Worm (Caenorhabditis elegans) whole organism, L4 larva: ENCODE results near the gene H41C03.3.

Source experiments
- F26F4.8 ChIP-seq: fragments of 200-800 bp; sonication (Bioruptor generic); conservative IDR thresholded peaks from 2 replicates; pipeline ENCODE4 v1.3.6; 2022; ENCODE audit warnings: missing genetic modification characterization, missing compliant biosample characterization
- Y105C5A.15 ChIP-seq: fragments of 200-800 bp; sonication (Bioruptor generic); IDR thresholded peaks from 2 replicates; pipeline ENCODE4 v1.3.6; 2022; ENCODE audit warnings: missing genetic modification characterization, missing compliant biosample characterization
- Y48G9A.11 ChIP-seq: fragments of 200-800 bp; sonication (Bioruptor generic); IDR thresholded peaks from 2 replicates; pipeline ENCODE4 v1.3.6; 2022; ENCODE audit warnings: missing genetic modification reagents, missing genetic modification characterization, missing compliant biosample characterization
- Y5F2A.4 ChIP-seq: fragments of 200-800 bp; sonication (Bioruptor generic); optimal IDR thresholded peaks from 2 replicates; lab custom pipeline; 2018; ENCODE audit warnings: mild to moderate bottlenecking, missing genetic modification characterization, missing compliant biosample characterization
- aha-1 ChIP-seq: fragments of 150-350 bp; peaks from one replicate; lab custom pipeline; 2014; ENCODE audit warnings: missing biosample characterization, missing genetic modification characterization
- ama-1 ChIP-seq: fragments of 150-350 bp; optimal IDR thresholded peaks from 2 replicates; lab custom pipeline; 2014; ENCODE audit warnings: inconsistent platforms, mixed read lengths
- ceh-32 ChIP-seq: sonication (generic microtip); optimal IDR thresholded peaks from 2 replicates; lab custom pipeline; 2016; ENCODE audit warnings: mild to moderate bottlenecking, missing genetic modification characterization, missing compliant biosample characterization; ENCODE audit not compliant: poor library complexity
- ceh-44 ChIP-seq: fragments of 200-800 bp; sonication (Bioruptor generic); IDR thresholded peaks from 2 replicates; pipeline ENCODE4 v1.3.6; 2022; ENCODE audit warnings: missing genetic modification reagents, missing genetic modification characterization, missing compliant biosample characterization
- ceh-82 ChIP-seq: sonication (generic microtip); optimal IDR thresholded peaks from 2 replicates; lab custom pipeline; 2017; ENCODE audit warnings: missing biosample characterization, missing genetic modification characterization
- daf-16 ChIP-seq, 3 experiments: sonication (generic microtip); optimal IDR thresholded peaks; 2 replicates each; lab custom pipeline; 2016 to 2017; ENCODE audit warnings: missing genetic modification characterization in 3 of 3, missing genetic modification reagents in 3 of 3, mild to moderate bottlenecking in 2 of 3, missing compliant biosample characterization in 2 of 3, missing biosample characterization in 1 of 3, moderate library complexity in 1 of 3
- dmd-6 ChIP-seq: fragments of 200-800 bp; sonication (Bioruptor generic); IDR thresholded peaks from 2 replicates; pipeline ENCODE4 v1.3.6; 2022; ENCODE audit warnings: missing genetic modification reagents, missing genetic modification characterization, missing compliant biosample characterization
- dmd-8 ChIP-seq: fragments of 200-800 bp; sonication (Bioruptor generic); IDR thresholded peaks from 2 replicates; pipeline ENCODE4 v1.3.6; 2022; ENCODE audit warnings: missing genetic modification characterization, missing compliant biosample characterization
- dve-1 ChIP-seq: sonication (generic microtip); optimal IDR thresholded peaks from 2 replicates; lab custom pipeline; 2017; ENCODE audit warnings: antibody characterized with exemption, mild to moderate bottlenecking, missing genetic modification characterization, missing compliant biosample characterization; ENCODE audit not compliant: insufficient read depth
- egl-43 ChIP-seq: fragments of 200-800 bp; sonication (Bioruptor generic); IDR thresholded peaks from 2 replicates; pipeline ENCODE4 v1.3.6; 2022; ENCODE audit warnings: missing genetic modification reagents, missing genetic modification characterization, missing compliant biosample characterization
- fkh-10 ChIP-seq: fragments of 150-350 bp; optimal IDR thresholded peaks from 2 replicates; lab custom pipeline; 2014; ENCODE audit warnings: missing biosample characterization, missing genetic modification reagents, missing genetic modification characterization
- hlh-11 ChIP-seq: fragments of 200-800 bp; sonication (Bioruptor generic); optimal IDR thresholded peaks from 2 replicates; lab custom pipeline; 2018; ENCODE audit warnings: mild to moderate bottlenecking, missing genetic modification characterization, missing compliant biosample characterization
- jun-1 ChIP-seq: fragments of 150-350 bp; optimal IDR thresholded peaks from 2 replicates; lab custom pipeline; 2014; ENCODE audit warnings: missing biosample characterization, missing genetic modification reagents, missing genetic modification characterization
- lim-7 ChIP-seq: fragments of 200-800 bp; sonication (Bioruptor generic); IDR thresholded peaks from 2 replicates; pipeline ENCODE4 v1.3.6; 2022; ENCODE audit warnings: missing genetic modification characterization, missing compliant biosample characterization
- lin-38 ChIP-seq: fragments of 200-800 bp; sonication (Bioruptor generic); IDR thresholded peaks from 2 replicates; pipeline ENCODE4 v1.3.6; 2022; ENCODE audit warnings: missing genetic modification reagents, missing genetic modification characterization, missing compliant biosample characterization
- madf-5 ChIP-seq, 2 experiments: fragments of 200-800 bp; sonication (Bioruptor generic); IDR thresholded peaks; 2 replicates each; pipeline ENCODE4 v1.3.6; 2022; ENCODE audit warnings: missing compliant biosample characterization in 2 of 2, missing genetic modification characterization in 2 of 2
- mep-1 ChIP-seq: fragments of 150-350 bp; sonication (generic microtip); optimal IDR thresholded peaks from 3 replicates; lab custom pipeline; 2014; ENCODE audit warnings: missing biosample characterization, missing genetic modification characterization
- mes-2 ChIP-seq: sonication (generic microtip); optimal IDR thresholded peaks from 2 replicates; lab custom pipeline; 2016; ENCODE audit warnings: missing genotype, mild to moderate bottlenecking, missing genetic modification characterization, missing compliant biosample characterization; ENCODE audit not compliant: poor library complexity, severe bottlenecking
- nhr-28 ChIP-seq: fragments of 150-350 bp; optimal IDR thresholded peaks from 2 replicates; lab custom pipeline; 2014; ENCODE audit warnings: missing biosample characterization, missing genetic modification characterization
- nhr-6 ChIP-seq: fragments of 150-350 bp; optimal IDR thresholded peaks from 2 replicates; lab custom pipeline; 2014; ENCODE audit warnings: missing biosample characterization, missing genetic modification characterization
- pha-4 ChIP-seq, 2 experiments: fragments of 150-350 bp in 1 of 2; fragments of 200-800 bp in 1 of 2; sonication (Bioruptor generic) in 1 of 2; IDR thresholded peaks in 1 of 2; optimal IDR thresholded peaks in 1 of 2; 2 replicates each; pipeline versions ENCODE4 v1.3.6 to Lab custom; 2014 to 2022; ENCODE audit warnings: missing genetic modification characterization in 2 of 2, missing genetic modification reagents in 2 of 2, missing biosample characterization in 1 of 2, missing compliant biosample characterization in 1 of 2
- php-3 ChIP-seq: fragments of 200-800 bp; sonication (Bioruptor generic); IDR thresholded peaks from 2 replicates; pipeline ENCODE4 v1.3.6; 2022; ENCODE audit warnings: missing genetic modification reagents, missing genetic modification characterization, missing compliant biosample characterization
- pqm-1 ChIP-seq: sonication (generic microtip); optimal IDR thresholded peaks from 2 replicates; lab custom pipeline; 2017; ENCODE audit warnings: missing biosample characterization, missing genetic modification characterization
- rbr-2 ChIP-seq: sonication (generic microtip); optimal IDR thresholded peaks from 2 replicates; lab custom pipeline; 2016; ENCODE audit warnings: missing genotype, missing genetic modification characterization, missing compliant biosample characterization
- snpc-4 ChIP-seq: fragments of 150-350 bp; optimal IDR thresholded peaks from 2 replicates; lab custom pipeline; 2014; ENCODE audit warnings: missing biosample characterization, missing genetic modification characterization
- spr-1 ChIP-seq: sonication (generic microtip); optimal IDR thresholded peaks from 2 replicates; lab custom pipeline; 2016; ENCODE audit warnings: mild to moderate bottlenecking, missing genetic modification characterization, missing compliant biosample characterization
- tag-97 ChIP-seq: fragments of 200-800 bp; sonication (Bioruptor generic); IDR thresholded peaks from 2 replicates; pipeline ENCODE4 v1.3.6; 2022; ENCODE audit warnings: missing genetic modification characterization, missing compliant biosample characterization
- unc-39 ChIP-seq: sonication (generic microtip); optimal IDR thresholded peaks from 2 replicates; lab custom pipeline; 2017; ENCODE audit warnings: missing biosample characterization, missing genetic modification characterization
- unc-62 ChIP-seq, 3 experiments: fragments of 150-350 bp in 1 of 3; sonication (generic microtip); optimal IDR thresholded peaks in 2 of 3; peaks in 1 of 3; 1 replicate in 1 of 3; 2 replicates in 2 of 3; lab custom pipeline; 2014 to 2017; ENCODE audit warnings: missing biosample characterization in 3 of 3, missing genetic modification characterization in 3 of 3, missing genetic modification reagents in 3 of 3, missing genotype in 1 of 3
- vab-7 ChIP-seq: fragments of 200-800 bp; sonication (Bioruptor generic); IDR thresholded peaks from 2 replicates; pipeline ENCODE4 v1.3.6; 2022; ENCODE audit warnings: missing genetic modification reagents, missing genetic modification characterization, missing compliant biosample characterization
- zfp-2 ChIP-seq: sonication (generic microtip); optimal IDR thresholded peaks from 2 replicates; lab custom pipeline; 2016; ENCODE audit warnings: mild to moderate bottlenecking, missing genetic modification characterization, missing compliant biosample characterization
- zip-2 ChIP-seq: fragments of 150-350 bp; optimal IDR thresholded peaks from 2 replicates; lab custom pipeline; 2014; ENCODE audit warnings: missing biosample characterization, missing genetic modification characterization

The H41C03.3 gene

DNA sequence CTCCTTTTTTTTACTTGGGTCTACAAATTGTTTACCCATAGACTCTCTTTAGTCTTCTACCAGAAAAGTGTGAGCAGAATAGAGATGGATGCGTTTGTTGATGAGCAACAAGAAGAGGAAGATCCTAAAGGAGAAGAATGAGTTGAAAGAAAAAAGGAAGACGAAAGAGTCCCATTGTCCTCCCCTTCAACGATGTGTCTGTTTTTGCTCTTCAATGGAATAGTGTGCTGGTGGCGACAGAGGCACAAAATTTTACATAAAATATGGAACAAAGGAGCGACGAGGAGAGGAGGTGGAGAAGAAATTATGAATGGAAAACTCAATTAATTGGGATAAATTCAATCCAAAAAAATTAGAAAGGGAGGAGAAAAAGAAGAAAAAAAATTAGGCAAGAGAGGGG, 15.0 kb downstream of the H41C03.3 start:
- TF ChIP-seq fkh-10 (GFP tag; lab: Kevin White, UChicago) (peak; percentile 87), ceh-32 (tag; lab: Kevin White, UChicago) (no peak)

DNA sequence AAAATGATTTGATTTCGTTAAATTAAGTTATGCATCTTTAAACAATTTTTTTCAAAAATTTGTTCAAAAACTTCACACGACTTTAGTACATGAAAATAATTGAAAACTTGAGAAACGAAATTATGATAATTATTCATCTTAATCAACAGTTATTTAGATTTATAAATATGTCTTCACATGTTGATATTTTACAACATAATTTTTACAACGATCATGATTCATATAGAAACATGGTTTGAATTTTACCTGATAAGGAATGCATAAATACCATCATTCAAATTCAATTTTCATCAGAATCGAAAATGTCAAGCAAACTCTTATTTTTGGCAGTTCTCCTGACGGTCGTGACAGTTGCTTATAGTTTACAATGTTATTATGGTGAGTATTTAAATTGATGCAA, 18.3 kb downstream of the H41C03.3 start, which contains the start of gene tag-234:
TSS of gene tag-234 (plus strand) at position 301 of the 400 bp plus-strand sequence.
- TF ChIP-seq F26F4.8 (GFP tag; lab: Robert Waterston, UW) (no peak), Y105C5A.15 (GFP tag; lab: Robert Waterston, UW) (no peak), daf-16 (GFP tag; optimal IDR thresholded peaks at IDR 0.05; lab: Kevin White, UChicago) (no peak), daf-16 (tag; optimal IDR thresholded peaks at IDR 0.05; lab: Kevin White, UChicago) (peak; percentile 64), madf-5 (GFP tag; IDR thresholded peaks at IDR 0.05; lab: Robert Waterston, UW) (no peak), zip-2 (tag; lab: Kevin White, UChicago) (no peak), nhr-28 (tag; lab: Kevin White, UChicago) (peak; percentile 4), unc-62 (GFP tag; optimal IDR thresholded peaks at IDR 0.05 in 1 of 2; lab: Kevin White, UChicago) (no peak), unc-62 (tag; optimal IDR thresholded peaks at IDR 0.05; lab: Kevin White, UChicago) (no peak), rbr-2 (tag; lab: Kevin White, UChicago) (no peak), spr-1 (tag; lab: Kevin White, UChicago) (no peak), tag-97 (GFP tag; lab: Robert Waterston, UW) (no peak), snpc-4 (tag; lab: Kevin White, UChicago) (no peak), Y5F2A.4 (GFP tag; lab: Kevin White, UChicago) (no peak), ceh-44 (GFP tag; lab: Robert Waterston, UW) (no peak), Y48G9A.11 (GFP tag; lab: Robert Waterston, UW) (no peak), zfp-2 (tag; lab: Kevin White, UChicago) (no peak), nhr-6 (tag; lab: Kevin White, UChicago) (peak; percentile 7)

DNA sequence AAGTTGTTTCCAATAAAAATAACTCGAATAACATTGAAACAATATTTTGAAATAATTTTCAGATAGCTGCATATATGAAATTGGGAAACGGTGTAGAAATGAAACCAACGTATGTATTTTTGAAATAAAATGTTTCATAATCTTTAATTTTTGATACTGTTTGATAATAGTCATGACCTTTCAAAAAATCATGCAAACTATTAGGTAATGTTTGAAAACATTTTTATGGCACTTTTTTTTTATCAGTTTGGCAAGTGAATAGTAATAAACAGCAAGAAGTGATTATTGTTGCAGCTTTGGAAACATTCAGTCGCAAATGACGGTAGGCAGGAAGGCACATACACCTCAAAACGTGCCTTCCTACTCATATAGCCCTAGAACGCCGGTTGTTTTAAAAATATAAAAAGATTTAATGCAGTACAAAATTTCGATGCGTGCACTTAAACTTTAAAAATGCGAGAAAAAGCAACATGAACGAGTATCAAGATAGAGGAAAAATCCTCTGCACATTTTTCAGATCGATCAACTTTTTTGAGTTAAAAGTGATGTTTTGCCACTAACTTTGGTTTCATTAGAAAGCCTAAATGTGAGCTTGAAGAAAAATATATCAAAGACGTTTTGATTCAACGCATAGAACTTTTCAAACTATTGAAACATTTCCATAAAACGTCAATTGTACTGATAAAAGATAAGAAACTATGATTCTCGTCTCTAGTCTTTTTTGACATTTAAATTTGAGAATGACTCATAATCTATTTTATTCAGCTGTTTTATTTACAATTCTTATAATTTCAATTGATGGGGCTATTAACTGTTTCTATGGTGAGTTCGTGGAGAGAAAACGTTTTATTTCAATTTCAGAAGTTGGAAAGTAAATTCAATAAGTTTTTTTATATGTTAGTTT, 20.1 kb downstream of the H41C03.3 start, which contains the start of gene F55C12.19:
TSS of gene F55C12.19 (plus strand) at position 735 of the 904 bp plus-strand sequence.
- TF ChIP-seq F26F4.8 (GFP tag; lab: Robert Waterston, UW) (no peak), unc-39 (tag; lab: Kevin White, UChicago) (no peak), aha-1 (peak; percentile 97), daf-16 (GFP tag; optimal IDR thresholded peaks at IDR 0.05; lab: Kevin White, UChicago) (no peak), daf-16 (tag; optimal IDR thresholded peaks at IDR 0.05; lab: Kevin White, UChicago) (peak; percentile 86), lin-38 (GFP tag; lab: Robert Waterston, UW) (no peak), hlh-11 (no peak), pqm-1 (tag; lab: Kevin White, UChicago) (peak; percentile 52), pha-4 (GFP tag; IDR thresholded peaks at IDR 0.05; lab: Robert Waterston, UW) (no peak), pha-4 (tag; optimal IDR thresholded peaks at IDR 0.05; lab: Kevin White, UChicago) (no peak), mep-1 (peak; percentile 2), zfp-2 (tag; lab: Kevin White, UChicago) (no peak), nhr-28 (tag; lab: Kevin White, UChicago) (peak; percentile 39), nhr-6 (tag; lab: Kevin White, UChicago) (peak; percentile 78), dmd-6 (GFP tag; lab: Robert Waterston, UW) (peak; percentile 59), php-3 (peak; percentile 54; the same call in 1 of the 2 replicates), dve-1 (peak; percentile 37)

DNA sequence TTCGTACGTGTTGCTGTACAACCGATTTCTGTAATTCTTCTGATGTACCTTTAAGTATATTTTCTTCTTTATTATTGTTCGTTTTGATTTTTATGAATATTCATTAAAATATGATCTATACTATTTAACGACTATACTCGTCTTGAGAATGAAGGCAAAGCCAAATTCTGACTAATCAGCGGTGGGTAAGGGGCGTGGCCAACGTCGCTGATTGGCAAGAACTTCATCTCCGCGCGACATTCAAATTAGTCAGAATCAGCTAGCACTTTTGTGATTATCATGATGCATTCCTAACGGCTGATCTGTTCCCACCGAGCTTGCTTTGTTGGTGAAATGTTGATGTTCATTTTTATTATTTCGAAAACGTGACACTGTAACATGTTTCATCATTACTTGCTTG, 21.3 kb downstream of the H41C03.3 start:
- TF ChIP-seq nhr-6 (tag; lab: Kevin White, UChicago) (no peak), ama-1 (lab: Kevin White, UChicago) (peak; percentile 36), vab-7 (GFP tag; lab: Robert Waterston, UW) (no peak), nhr-28 (tag; lab: Kevin White, UChicago) (peak; percentile 24), egl-43 (no peak), dmd-6 (GFP tag; lab: Robert Waterston, UW) (no peak), lim-7 (GFP tag; lab: Robert Waterston, UW) (no peak), jun-1 (tag; lab: Kevin White, UChicago) (no peak), php-3 (0 out of 2 replicates have a peak, but pooled peaks have one; percentile 20), mes-2 (tag; lab: Kevin White, UChicago) (peak; percentile 35), dmd-8 (GFP tag; lab: Robert Waterston, UW) (no peak), ceh-82 (no peak)
